Fruit fly (Drosophila melanogaster): ENCODE results near the gene CG31704.

Gene CG31704

dm6 chr2L:11845159-11845788 is 4.8 kb downstream of the CG31704 start (continued):
- TF ChIP-seq exex (tag; optimal IDR thresholded peaks at IDR 0.05) (peak; percentile 76), hbn (GFP tag; IDR thresholded peaks at IDR 0.05; ENCODE audit: partially characterized antibody) (no peak), schlank (tag; optimal IDR thresholded peaks at IDR 0.05) (peak; percentile 7), Dp (GFP tag; optimal IDR thresholded peaks at IDR 0.05) (no peak), hth (optimal IDR thresholded peaks at IDR 0.05) (no peak), cad (GFP tag; optimal IDR thresholded peaks at IDR 0.05) (no peak), CG9727 (GFP tag; optimal IDR thresholded peaks at IDR 0.05) (no peak), CG1832 (GFP tag; optimal IDR thresholded peaks at IDR 0.05) (no peak), slbo (GFP tag; IDR thresholded peaks at IDR 0.05) (no peak; the same call in 1 of the 2 replicates), gcm (GFP tag; optimal IDR thresholded peaks at IDR 0.05) (no peak), Sry-δ (GFP tag; optimal IDR thresholded peaks at IDR 0.05) (no peak), CG4730 (GFP tag; IDR thresholded peaks at IDR 0.05) (no peak), gce (GFP tag; IDR thresholded peaks at IDR 0.05) (no peak), Fer1 (GFP tag; optimal IDR thresholded peaks at IDR 0.05) (peak; percentile 27), slp2 (GFP tag; optimal IDR thresholded peaks at IDR 0.05) (no peak), phol (tag; optimal IDR thresholded peaks at IDR 0.05) (no peak), ERR (GFP tag; optimal IDR thresholded peaks at IDR 0.05) (no peak), lilli (GFP tag; optimal IDR thresholded peaks at IDR 0.05) (no peak), aop (GFP tag; IDR thresholded peaks at IDR 0.05) (no peak), CG10654 (GFP tag; optimal IDR thresholded peaks at IDR 0.05) (no peak), CG10462 (GFP tag; optimal IDR thresholded peaks at IDR 0.05) (no peak), HLH4C (GFP tag; IDR thresholded peaks at IDR 0.05; ENCODE audit: partially characterized antibody) (no peak), mam (GFP tag; optimal IDR thresholded peaks at IDR 0.05) (no peak), CG6689 (GFP tag; IDR thresholded peaks at IDR 0.05) (no peak), ftz-f1 (GFP tag; optimal IDR thresholded peaks at IDR 0.05) (no peak), CG7963 (GFP tag; IDR thresholded peaks at IDR 0.05; ENCODE audit: partially characterized antibody) (no peak), CG10321 (GFP tag; IDR thresholded peaks at IDR 0.05) (no peak), CG8089 (GFP tag; optimal IDR thresholded peaks at IDR 0.05) (no peak), CkIIα-i1 (GFP tag; IDR thresholded peaks at IDR 0.05) (no peak), BEAF-32 (GFP tag; optimal IDR thresholded peaks at IDR 0.05) (no peak), MTF-1 (GFP tag; optimal IDR thresholded peaks at IDR 0.05; ENCODE audit: borderline replicate concordance) (peak; percentile 1), PHDP (tag; optimal IDR thresholded peaks at IDR 0.05) (no peak), Vsx1 (GFP tag; optimal IDR thresholded peaks at IDR 0.05) (peak; percentile 19), Atf6 (GFP tag; IDR thresholded peaks at IDR 0.05) (0 out of 2 replicates have a peak, but pooled peaks have one; percentile 34), sug (tag; optimal IDR thresholded peaks at IDR 0.05) (peak; percentile 46), NC2β (GFP tag; optimal IDR thresholded peaks at IDR 0.05) (no peak), maf-S (GFP tag; optimal IDR thresholded peaks at IDR 0.05) (no peak), CG2678 (tag; optimal IDR thresholded peaks at IDR 0.05) (peak; percentile 43), ase (GFP tag; IDR thresholded peaks at IDR 0.05) (no peak), CG7987 (GFP tag; optimal IDR thresholded peaks at IDR 0.05) (peak; percentile 33), Sox100B (GFP tag; optimal IDR thresholded peaks at IDR 0.05) (peak; percentile 14), ab (GFP tag; optimal IDR thresholded peaks at IDR 0.05) (no peak), kni (GFP tag; optimal IDR thresholded peaks at IDR 0.05) (no peak), CG7745 (tag; optimal IDR thresholded peaks at IDR 0.05) (no peak), chinmo (GFP tag; IDR thresholded peaks at IDR 0.05; ENCODE audit: partially characterized antibody) (no peak), CG10267 (tag; optimal IDR thresholded peaks at IDR 0.05) (no peak), Poxn (GFP tag; IDR thresholded peaks at IDR 0.05) (no peak), CG12744 (GFP tag; optimal IDR thresholded peaks at IDR 0.05) (no peak), cas (GFP tag; IDR thresholded peaks at IDR 0.05) (no peak), luna (GFP tag; optimal IDR thresholded peaks at IDR 0.05) (no peak), grn (GFP tag; optimal IDR thresholded peaks at IDR 0.05) (peak; percentile 40)
